Worm (Caenorhabditis elegans) whole organism, young adult: ENCODE measurements around the gene C07E3.10.

Source experiments
- B0035.1 ChIP-seq: sonication (generic microtip); optimal IDR thresholded peaks from 2 replicates; lab custom pipeline; 2016; ENCODE audit warnings: missing genetic modification characterization, mild to moderate bottlenecking, missing compliant biosample characterization, missing genotype, missing genetic modification reagents
- B0261.1 ChIP-seq: sonication (generic microtip); optimal IDR thresholded peaks from 2 replicates; lab custom pipeline; 2016; ENCODE audit warnings: mild to moderate bottlenecking, missing genetic modification characterization, moderate library complexity, missing compliant biosample characterization
- C06A6.2 ChIP-seq: fragments of 200-800 bp; sonication (Bioruptor generic); conservative IDR thresholded peaks from 2 replicates; pipeline ENCODE4 v1.3.6; 2022; ENCODE audit warnings: missing genetic modification characterization, missing compliant biosample characterization
- D2030.7 ChIP-seq: fragments of 200-800 bp; sonication (Bioruptor generic); IDR thresholded peaks from 2 replicates; pipeline ENCODE4 v1.3.6; 2022; ENCODE audit warnings: missing genetic modification reagents, missing genetic modification characterization, missing compliant biosample characterization
- F39B2.1 ChIP-seq: fragments of 200-800 bp; sonication (Bioruptor generic); IDR thresholded peaks from 2 replicates; pipeline ENCODE4 v1.3.6; 2022; ENCODE audit warnings: missing genetic modification reagents, missing genetic modification characterization, missing compliant biosample characterization
- F52B5.7 ChIP-seq: sonication (generic microtip); optimal IDR thresholded peaks from 2 replicates; lab custom pipeline; 2016; ENCODE audit warnings: mild to moderate bottlenecking, missing genetic modification characterization, missing compliant biosample characterization
- F57A8.1 ChIP-seq: fragments of 200-800 bp; sonication (Bioruptor generic); optimal IDR thresholded peaks from 2 replicates; lab custom pipeline; 2018; ENCODE audit warnings: mild to moderate bottlenecking, missing genetic modification characterization, moderate library complexity, missing compliant biosample characterization
- K12H6.12 ChIP-seq: fragments of 200-800 bp; sonication (Bioruptor generic); optimal IDR thresholded peaks from 2 replicates; lab custom pipeline; 2018; ENCODE audit warnings: mild to moderate bottlenecking, missing genetic modification characterization, missing compliant biosample characterization
- Y53G8AR.9 ChIP-seq: fragments of 200-800 bp; sonication (Bioruptor generic); conservative IDR thresholded peaks from 2 replicates; pipeline ENCODE4 v1.3.6; 2022; ENCODE audit warnings: missing genetic modification reagents, missing genetic modification characterization, missing compliant biosample characterization
- Y67H2A.10 ChIP-seq: fragments of 200-800 bp; sonication (Bioruptor generic); conservative IDR thresholded peaks from 2 replicates; pipeline ENCODE4 v1.3.6; 2022; ENCODE audit warnings: missing genetic modification reagents, missing genetic modification characterization, missing compliant biosample characterization
- ama-1 ChIP-seq, 3 experiments: fragments of 150-350 bp in 1 of 3; sonication (generic microtip) in 2 of 3; optimal IDR thresholded peaks; 2 replicates each; lab custom pipeline; 2014 to 2018; ENCODE audit warnings: missing biosample characterization in 2 of 3, missing genetic modification characterization in 2 of 3, missing genetic modification reagents in 2 of 3
- aptf-2 ChIP-seq: fragments of 200-800 bp; sonication (Bioruptor generic); conservative IDR thresholded peaks from 2 replicates; pipeline ENCODE4 v1.3.6; 2022; ENCODE audit warnings: missing genetic modification reagents, missing genetic modification characterization, missing compliant biosample characterization
- attf-5 ChIP-seq: fragments of 200-800 bp; sonication (Bioruptor generic); optimal IDR thresholded peaks from 2 replicates; lab custom pipeline; 2018; ENCODE audit warnings: mild to moderate bottlenecking, missing genetic modification characterization, missing compliant biosample characterization
- attf-6 ChIP-seq: fragments of 200-800 bp; sonication (Bioruptor generic); IDR thresholded peaks from 2 replicates; pipeline ENCODE4 v1.3.6; 2022; ENCODE audit warnings: missing genetic modification reagents, missing genetic modification characterization, missing compliant biosample characterization
- ceh-100 ChIP-seq: fragments of 200-800 bp; sonication (Bioruptor generic); IDR thresholded peaks from 2 replicates; pipeline ENCODE4 v1.3.6; 2022; ENCODE audit warnings: missing genetic modification reagents, missing genetic modification characterization, missing compliant biosample characterization
- ceh-27 ChIP-seq: fragments of 200-800 bp; sonication (Bioruptor generic); optimal IDR thresholded peaks from 2 replicates; lab custom pipeline; 2018; ENCODE audit warnings: mild to moderate bottlenecking, missing genetic modification characterization, moderate library complexity, missing compliant biosample characterization
- ceh-91 ChIP-seq: fragments of 200-800 bp; sonication (Bioruptor generic); IDR thresholded peaks from 2 replicates; pipeline ENCODE4 v1.3.6; 2022; ENCODE audit warnings: missing genetic modification reagents, missing genetic modification characterization, missing compliant biosample characterization
- die-1 ChIP-seq: sonication (generic microtip); optimal IDR thresholded peaks from 2 replicates; lab custom pipeline; 2016; ENCODE audit warnings: missing genotype, mild to moderate bottlenecking, missing genetic modification characterization, missing compliant biosample characterization
- dox-1 ChIP-seq: fragments of 200-800 bp; sonication (Bioruptor generic); IDR thresholded peaks from 2 replicates; pipeline ENCODE4 v1.3.6; 2022; ENCODE audit warnings: missing genetic modification reagents, missing genetic modification characterization, missing compliant biosample characterization
- egrh-3 ChIP-seq: fragments of 200-800 bp; sonication (Bioruptor generic); IDR thresholded peaks from 2 replicates; pipeline ENCODE4 v1.3.6; 2022; ENCODE audit warnings: missing genetic modification reagents, missing genetic modification characterization, missing compliant biosample characterization
- ekl-4 ChIP-seq: fragments of 200-800 bp; sonication (Bioruptor generic); IDR thresholded peaks from 2 replicates; pipeline ENCODE4 v1.3.6; 2022; ENCODE audit warnings: missing genetic modification reagents, missing genetic modification characterization, missing compliant biosample characterization
- ets-4 ChIP-seq: fragments of 200-800 bp; sonication (Bioruptor generic); optimal IDR thresholded peaks from 2 replicates; lab custom pipeline; 2018; ENCODE audit warnings: mild to moderate bottlenecking, missing genetic modification characterization, missing compliant biosample characterization
- him-1 ChIP-seq: sonication (generic microtip); optimal IDR thresholded peaks from 2 replicates; lab custom pipeline; 2016; ENCODE audit warnings: missing genotype, missing genetic modification reagents, missing genetic modification characterization, missing compliant biosample characterization
- hlh-12 ChIP-seq: sonication (generic microtip); optimal IDR thresholded peaks from 2 replicates; lab custom pipeline; 2016; ENCODE audit warnings: missing genetic modification characterization, missing compliant biosample characterization
- hmg-1.2 ChIP-seq: fragments of 200-800 bp; sonication (Bioruptor generic); IDR thresholded peaks from 2 replicates; pipeline ENCODE4 v1.3.6; 2022; ENCODE audit warnings: missing genetic modification reagents, missing genetic modification characterization, missing compliant biosample characterization
- lin-26 ChIP-seq: fragments of 200-800 bp; sonication (Bioruptor generic); IDR thresholded peaks from 2 replicates; pipeline ENCODE4 v1.3.6; 2022; ENCODE audit warnings: missing genetic modification reagents, missing genetic modification characterization, missing compliant biosample characterization
- lin-35 ChIP-seq, 3 experiments: fragments of 150-350 bp in 2 of 3; sonication (generic microtip) in 1 of 3; optimal IDR thresholded peaks; 2 replicates each; lab custom pipeline; 2014 to 2018; ENCODE audit warnings: missing biosample characterization in 3 of 3, missing genetic modification characterization in 3 of 3, missing genetic modification reagents in 3 of 3
- lin-54 ChIP-seq: fragments of 200-800 bp; sonication (Bioruptor generic); optimal IDR thresholded peaks from 2 replicates; lab custom pipeline; 2018; ENCODE audit warnings: mild to moderate bottlenecking, missing genetic modification characterization, missing compliant biosample characterization
- lsl-1 ChIP-seq: fragments of 200-800 bp; sonication (Bioruptor generic); optimal IDR thresholded peaks from 2 replicates; lab custom pipeline; 2018; ENCODE audit warnings: mild to moderate bottlenecking, missing genetic modification characterization, moderate library complexity, missing compliant biosample characterization
- madf-10 ChIP-seq: sonication (generic microtip); optimal IDR thresholded peaks from 2 replicates; lab custom pipeline; 2016; ENCODE audit warnings: mild to moderate bottlenecking, missing genetic modification characterization, missing compliant biosample characterization
- madf-3 ChIP-seq: fragments of 200-800 bp; sonication (Bioruptor generic); IDR thresholded peaks from 2 replicates; pipeline ENCODE4 v1.3.6; 2022; ENCODE audit warnings: missing genetic modification reagents, missing genetic modification characterization, missing compliant biosample characterization
- madf-6 ChIP-seq: fragments of 200-800 bp; sonication (Bioruptor generic); IDR thresholded peaks from 2 replicates; pipeline ENCODE4 v1.3.6; 2022; ENCODE audit warnings: missing genetic modification reagents, missing genetic modification characterization, missing compliant biosample characterization
- madf-8 ChIP-seq: fragments of 200-800 bp; sonication (Bioruptor generic); conservative IDR thresholded peaks from 2 replicates; pipeline ENCODE4 v1.3.6; 2022; ENCODE audit warnings: missing genetic modification reagents, missing genetic modification characterization, missing compliant biosample characterization
- nhr-179 ChIP-seq: sonication (generic microtip); optimal IDR thresholded peaks from 2 replicates; lab custom pipeline; 2016; ENCODE audit warnings: mild to moderate bottlenecking, missing genetic modification characterization, missing compliant biosample characterization
- pbrm-1 ChIP-seq: fragments of 200-800 bp; sonication (Bioruptor generic); IDR thresholded peaks from 2 replicates; pipeline ENCODE4 v1.3.6; 2022; ENCODE audit warnings: missing genetic modification reagents, missing genetic modification characterization, missing compliant biosample characterization
- rpc-1 ChIP-seq, 2 experiments: fragments of 150-350 bp in 1 of 2; sonication (generic microtip) in 1 of 2; optimal IDR thresholded peaks; 2 replicates each; lab custom pipeline; 2014 to 2018; ENCODE audit warnings: missing biosample characterization in 1 of 2, missing genetic modification characterization in 1 of 2, missing genetic modification reagents in 1 of 2, missing genotype in 1 of 2
- sdz-38 ChIP-seq: sonication (generic microtip); optimal IDR thresholded peaks from 2 replicates; lab custom pipeline; 2016; ENCODE audit warnings: missing genotype, missing genetic modification characterization, missing compliant biosample characterization
- sea-2 ChIP-seq: fragments of 200-800 bp; sonication (Bioruptor generic); IDR thresholded peaks from 2 replicates; pipeline ENCODE4 v1.3.6; 2022; ENCODE audit warnings: missing genetic modification characterization, missing compliant biosample characterization
- snpc-3.4 ChIP-seq: sonication (generic microtip); optimal IDR thresholded peaks from 2 replicates; lab custom pipeline; 2017; ENCODE audit warnings: missing genetic modification characterization, mild to moderate bottlenecking, missing compliant biosample characterization, antibody characterized with exemption, moderate library complexity, missing genotype, missing genetic modification reagents
- sptf-2 ChIP-seq: fragments of 200-800 bp; sonication (Bioruptor generic); optimal IDR thresholded peaks from 2 replicates; lab custom pipeline; 2018; ENCODE audit warnings: mild to moderate bottlenecking, missing genetic modification characterization, missing compliant biosample characterization
- tbp1 ChIP-seq: fragments of 200-800 bp; sonication (Bioruptor generic); optimal IDR thresholded peaks from 2 replicates; lab custom pipeline; 2018; ENCODE audit warnings: mild to moderate bottlenecking, missing genetic modification characterization, missing compliant biosample characterization
- zim-3 ChIP-seq: sonication (generic microtip); optimal IDR thresholded peaks from 2 replicates; lab custom pipeline; 2017; ENCODE audit warnings: mild to moderate bottlenecking, missing genetic modification characterization, moderate library complexity, missing compliant biosample characterization
- ztf-26 ChIP-seq: sonication (generic microtip); optimal IDR thresholded peaks from 2 replicates; lab custom pipeline; 2017; ENCODE audit warnings: missing genetic modification characterization, missing compliant biosample characterization
- ztf-28 ChIP-seq: fragments of 200-800 bp; sonication (Bioruptor generic); IDR thresholded peaks from 2 replicates; pipeline ENCODE4 v1.3.6; 2022; ENCODE audit warnings: missing genetic modification reagents, missing genetic modification characterization, missing compliant biosample characterization

C07E3.10 gene

DNA sequence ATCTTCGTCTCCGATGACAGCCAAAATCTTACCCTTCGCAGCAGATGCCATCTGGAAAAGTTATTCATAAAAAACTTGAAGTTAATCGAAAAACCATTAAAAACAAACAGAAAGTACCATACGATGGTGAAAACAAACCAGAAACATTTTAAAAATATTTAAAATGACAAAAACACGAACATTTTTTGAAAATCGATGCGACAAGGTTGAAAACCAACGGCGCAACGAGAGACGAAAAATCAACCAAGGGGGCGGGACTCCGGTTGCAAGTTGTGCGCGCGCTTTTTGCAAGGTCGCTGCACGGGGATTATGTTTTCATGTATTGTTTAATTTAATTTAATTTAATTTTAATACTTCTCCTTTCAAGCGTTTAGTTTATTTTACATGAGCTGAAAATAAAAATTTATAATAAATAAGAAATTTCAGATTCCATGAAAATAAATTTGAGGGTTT, 42.5 kb upstream of the C07E3.10 start, which contains the start of gene vha-9 (continued):
- TF ChIP-seq ceh-100 (GFP tag; lab: Robert Waterston, UW) (peak; percentile 70), F39B2.1 (GFP tag; lab: Robert Waterston, UW) (no peak), dox-1 (peak; percentile 57; the same call in 1 of the 2 replicates), ceh-91 (GFP tag; lab: Robert Waterston, UW) (no peak), zim-3 (no peak), ceh-27 (peak; percentile 33), lsl-1 (no peak), F52B5.7 (tag; lab: Kevin White, UChicago) (no peak), sea-2 (no peak), D2030.7 (peak; percentile 51; the same call in 1 of the 2 replicates), madf-10 (peak; percentile 27), aptf-2 (no peak), madf-8 (GFP tag; lab: Robert Waterston, UW) (no peak), snpc-3.4 (tag; lab: Kevin White, UChicago) (peak; percentile 52), C06A6.2 (GFP tag; lab: Robert Waterston, UW) (no peak), F57A8.1 (GFP tag; lab: Kevin White, UChicago) (no peak), lin-54 (GFP tag; lab: Kevin White, UChicago) (peak; percentile 63), B0035.1 (tag; lab: Kevin White, UChicago) (no peak), hlh-12 (tag; lab: Kevin White, UChicago) (no peak), K12H6.12 (tag; lab: Kevin White, UChicago) (no peak), Y53G8AR.9 (GFP tag; lab: Robert Waterston, UW) (no peak), ekl-4 (GFP tag; lab: Robert Waterston, UW) (no peak), ets-4 (GFP tag; lab: Kevin White, UChicago) (no peak), madf-3 (GFP tag; lab: Robert Waterston, UW) (no peak), egrh-3 (GFP tag; lab: Robert Waterston, UW) (no peak), tbp1 (GFP tag; lab: Kevin White, UChicago) (peak; percentile 61), Y67H2A.10 (no peak), sptf-2 (GFP tag; lab: Kevin White, UChicago) (no peak), ama-1 (optimal IDR thresholded peaks at IDR 0.05; lab: Kevin White, UChicago) (no peak), ama-1 (GFP tag; optimal IDR thresholded peaks at IDR 0.05; lab: Kevin White, UChicago) (no peak), sdz-38 (no peak), madf-6 (GFP tag; lab: Robert Waterston, UW) (peak; percentile 64), attf-5 (GFP tag; lab: Kevin White, UChicago) (peak; percentile 45), B0261.1 (tag; lab: Kevin White, UChicago) (peak; percentile 26), lin-35 (GFP tag; optimal IDR thresholded peaks at IDR 0.05; lab: Kevin White, UChicago) (peak in 1 of 3 experiments; percentile 26), rpc-1 (optimal IDR thresholded peaks at IDR 0.05; lab: Kevin White, UChicago) (peak; percentile 33), rpc-1 (tag; optimal IDR thresholded peaks at IDR 0.05; lab: Kevin White, UChicago) (no peak), him-1 (no peak), nhr-179 (tag; lab: Kevin White, UChicago) (no peak), attf-6 (GFP tag; lab: Robert Waterston, UW) (no peak)

DNA sequence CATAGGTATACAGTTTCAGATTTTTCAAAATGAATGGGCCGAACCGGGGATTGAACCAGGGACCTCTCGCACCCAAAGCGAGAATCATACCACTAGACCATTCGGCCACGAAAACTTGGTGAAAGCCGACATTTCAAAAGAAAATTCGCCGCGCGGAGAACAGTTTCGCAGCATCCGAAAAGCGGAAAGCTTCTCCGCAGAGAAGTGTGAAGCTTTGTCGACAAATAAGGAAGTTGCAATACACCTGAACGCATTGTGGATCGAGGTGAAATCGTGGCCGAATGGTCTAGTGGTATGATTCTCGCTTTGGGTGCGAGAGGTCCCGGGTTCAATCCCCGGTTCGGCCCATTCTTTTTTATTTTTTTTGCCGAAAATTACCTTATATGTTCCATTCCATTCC, 41.4 kb upstream of the C07E3.10 start:
- peak; percentile 31; the same call in 1 of the 2 replicates for TF ChIP-seq madf-6 (GFP tag; lab: Robert Waterston, UW)
- peak; percentile 57; the same call in 1 of the 2 replicates for TF ChIP-seq D2030.7
- TF ChIP-seq ztf-26 = peak; percentile 21
- peak; percentile 69; the same call in 1 of the 2 replicates for TF ChIP-seq lin-26 (GFP tag; lab: Robert Waterston, UW)
- peak; percentile 19 for TF ChIP-seq die-1 (tag; lab: Kevin White, UChicago)
- TF ChIP-seq rpc-1 (optimal IDR thresholded peaks at IDR 0.05; lab: Kevin White, UChicago) = peak; percentile 52
- peak; percentile 74 for TF ChIP-seq rpc-1 (tag; optimal IDR thresholded peaks at IDR 0.05; lab: Kevin White, UChicago)
- TF ChIP-seq pbrm-1 (GFP tag; lab: Robert Waterston, UW) = peak; percentile 51; the same call in 1 of the 2 replicates
- TF ChIP-seq ztf-28 (GFP tag; lab: Robert Waterston, UW) = 0 out of 2 replicates have a peak, but pooled peaks have one; percentile 16
- peak; percentile 85 for TF ChIP-seq tbp1 (GFP tag; lab: Kevin White, UChicago)
- TF ChIP-seq dox-1 = 0 out of 2 replicates have a peak, but pooled peaks have one; percentile 52
- TF ChIP-seq hmg-1.2 (GFP tag; lab: Robert Waterston, UW) = peak; percentile 47
- TF ChIP-seq B0261.1 (tag; lab: Kevin White, UChicago) = peak; percentile 61
